Fruit fly (Drosophila melanogaster) whole organism, embryonic: ENCODE results near the gene Fgop2.

Source experiments
- CG10274 ChIP-seq: fragments of 200-800 bp; sonication (Bioruptor generic); optimal IDR thresholded peaks from 3 replicates; lab custom pipeline; 2017; ENCODE audit warnings: missing biosample characterization, mild to moderate bottlenecking, missing genetic modification characterization
- CG11085 ChIP-seq: fragments of 200-800 bp; sonication (Bioruptor generic); IDR thresholded peaks from 2 replicates; pipeline ENCODE4 v1.3.6; 2022; ENCODE audit warnings: missing biosample characterization, missing genetic modification characterization
- CG16813 ChIP-seq: fragments of 200-800 bp; sonication (Bioruptor generic); IDR thresholded peaks from 3 replicates; pipeline ENCODE4 v1.3.6; 2022; ENCODE audit warnings: missing biosample characterization, missing genetic modification characterization; ENCODE audit not compliant: partially characterized antibody
- CG17328 ChIP-seq: fragments of 200-800 bp; sonication (Bioruptor generic); IDR thresholded peaks from 2 replicates; pipeline ENCODE4 v1.3.6; 2022; ENCODE audit warnings: missing biosample characterization, missing genetic modification characterization
- CG6854 ChIP-seq: fragments of 200-800 bp; sonication (Bioruptor generic); optimal IDR thresholded peaks from 3 replicates; lab custom pipeline; 2017; ENCODE audit warnings: missing biosample characterization, mild to moderate bottlenecking, missing genetic modification characterization
- Dfd ChIP-seq, 2 experiments: fragments of >200 bp; optimal IDR thresholded peaks; 2 replicates each; lab custom pipeline; 2017; ENCODE audit warnings: missing biosample characterization in 2 of 2, missing genetic modification characterization in 2 of 2
- Dip3 ChIP-seq: fragments of 200-800 bp; sonication (Bioruptor generic); optimal IDR thresholded peaks from 3 replicates; lab custom pipeline; 2016; ENCODE audit warnings: missing biosample characterization, missing genetic modification characterization
- Max ChIP-seq: fragments of 200-800 bp; sonication (Bioruptor generic); optimal IDR thresholded peaks from 2 replicates; lab custom pipeline; 2016; ENCODE audit warnings: missing biosample characterization, mild to moderate bottlenecking, missing genetic modification characterization
- Poxn ChIP-seq: fragments of 200-800 bp; sonication (Bioruptor generic); IDR thresholded peaks from 2 replicates; pipeline ENCODE4 v1.3.6; 2022; ENCODE audit warnings: missing biosample characterization, missing genetic modification characterization
- insv ChIP-seq, 2 experiments: fragments of 200-800 bp; sonication (Bioruptor generic); optimal IDR thresholded peaks; 3 replicates each; lab custom pipeline; 2016 to 2018; ENCODE audit warnings: missing biosample characterization in 2 of 2, missing genetic modification characterization in 2 of 2
- seq ChIP-seq: fragments of 200-800 bp; sonication (Bioruptor generic); IDR thresholded peaks from 2 replicates; pipeline ENCODE4 v1.3.6; 2022; ENCODE audit warnings: missing biosample characterization, missing genetic modification characterization
- twi ChIP-seq: fragments of 200-800 bp; optimal IDR thresholded peaks from 2 replicates; lab custom pipeline; 2019; ENCODE audit warnings: missing biosample characterization, mild to moderate bottlenecking, missing genetic modification characterization, moderate library complexity
- vfl ChIP-seq: fragments of 200-800 bp; sonication (Bioruptor generic); optimal IDR thresholded peaks from 2 replicates; lab custom pipeline; 2016; ENCODE audit warnings: missing biosample characterization, missing genetic modification characterization

DNA sequence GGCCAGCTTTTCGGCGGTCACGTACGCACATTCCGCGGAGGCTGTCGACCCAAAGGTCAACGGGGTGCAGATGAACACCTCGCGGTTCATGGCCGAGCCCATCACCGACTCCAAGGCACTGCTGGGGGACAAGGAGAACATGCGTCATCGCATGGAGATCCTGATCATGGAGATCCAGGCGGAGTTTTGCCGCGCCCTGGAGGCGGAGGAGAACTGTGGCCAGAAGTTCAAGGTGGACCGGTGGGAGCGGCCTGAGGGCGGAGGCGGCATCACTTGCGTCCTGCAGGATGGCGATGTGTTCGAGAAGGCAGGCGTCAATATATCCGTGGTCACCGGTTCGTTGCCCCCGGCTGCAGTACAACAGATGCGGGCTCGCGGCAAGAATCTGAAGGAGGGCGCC lies 19.5 kb upstream of the Fgop2 start:
- TF ChIP-seq Dip3 (GFP tag; lab: Kevin White, UChicago) (no peak), insv (GFP tag; optimal IDR thresholded peaks at IDR 0.05; lab: Kevin White, UChicago) (no peak), CG6854 (GFP tag; lab: Kevin White, UChicago) (no peak), CG17328 (no peak), CG10274 (GFP tag; lab: Kevin White, UChicago) (no peak), seq (no peak), Max (GFP tag; lab: Kevin White, UChicago) (no peak), CG11085 (GFP tag; lab: Robert Waterston, UW) (no peak), twi (tag; lab: Kevin White, UChicago) (no peak), CG16813 (GFP tag; lab: Robert Waterston, UW) (no peak), Dfd (GFP tag; optimal IDR thresholded peaks at IDR 0.05; lab: Kevin White, UChicago) (no peak), vfl (no peak), Poxn (no peak)
